Worm (Caenorhabditis elegans) whole organism, young adult: ENCODE measurements around the gene del-10.

Experiments
- B0035.1 ChIP-seq: sonication (generic microtip); optimal IDR thresholded peaks from 2 replicates; lab custom pipeline; 2016; ENCODE audit warnings: missing genetic modification characterization, mild to moderate bottlenecking, missing compliant biosample characterization, missing genotype, missing genetic modification reagents
- B0261.1 ChIP-seq: sonication (generic microtip); optimal IDR thresholded peaks from 2 replicates; lab custom pipeline; 2016; ENCODE audit warnings: mild to moderate bottlenecking, missing genetic modification characterization, moderate library complexity, missing compliant biosample characterization
- C17E4.6 ChIP-seq: fragments of 200-800 bp; sonication (Bioruptor generic); IDR thresholded peaks from 2 replicates; pipeline ENCODE4 v1.3.6; 2022; ENCODE audit warnings: missing genetic modification reagents, missing genetic modification characterization, missing compliant biosample characterization
- D2030.7 ChIP-seq: fragments of 200-800 bp; sonication (Bioruptor generic); IDR thresholded peaks from 2 replicates; pipeline ENCODE4 v1.3.6; 2022; ENCODE audit warnings: missing genetic modification reagents, missing genetic modification characterization, missing compliant biosample characterization
- F49E8.2 ChIP-seq: sonication (generic microtip); optimal IDR thresholded peaks from 3 replicates; lab custom pipeline; 2017; ENCODE audit warnings: missing genetic modification characterization, mild to moderate bottlenecking, missing compliant biosample characterization, antibody characterized with exemption, moderate library complexity; ENCODE audit not compliant: insufficient read depth
- F55B11.4 ChIP-seq: sonication (generic microtip); optimal IDR thresholded peaks from 2 replicates; lab custom pipeline; 2016; ENCODE audit warnings: missing compliant biosample characterization, missing genetic modification characterization, borderline replicate concordance; ENCODE audit not compliant: insufficient read depth
- K11D2.4 ChIP-seq: fragments of 200-800 bp; sonication (Bioruptor generic); IDR thresholded peaks from 2 replicates; pipeline ENCODE4 v1.3.6; 2022; ENCODE audit warnings: missing genetic modification reagents, missing genetic modification characterization, missing compliant biosample characterization
- K12H6.12 ChIP-seq: fragments of 200-800 bp; sonication (Bioruptor generic); optimal IDR thresholded peaks from 2 replicates; lab custom pipeline; 2018; ENCODE audit warnings: mild to moderate bottlenecking, missing genetic modification characterization, missing compliant biosample characterization
- T07F8.4 ChIP-seq: sonication (generic microtip); optimal IDR thresholded peaks from 2 replicates; lab custom pipeline; 2016; ENCODE audit warnings: mild to moderate bottlenecking, missing genetic modification characterization, moderate library complexity, missing compliant biosample characterization
- T26A5.8 ChIP-seq: sonication (generic microtip); optimal IDR thresholded peaks from 2 replicates; lab custom pipeline; 2016; ENCODE audit warnings: missing genetic modification characterization, missing compliant biosample characterization
- Y53F4B.3 ChIP-seq: fragments of 200-800 bp; sonication (Bioruptor generic); IDR thresholded peaks from 2 replicates; pipeline ENCODE4 v1.3.6; 2022; ENCODE audit warnings: missing genetic modification reagents, missing genetic modification characterization, missing compliant biosample characterization
- Y56A3A.18 ChIP-seq: fragments of 200-800 bp; sonication (Bioruptor generic); IDR thresholded peaks from 2 replicates; pipeline ENCODE4 v1.3.6; 2022; ENCODE audit warnings: missing genetic modification reagents, missing genetic modification characterization, missing compliant biosample characterization
- Y67H2A.10 ChIP-seq: fragments of 200-800 bp; sonication (Bioruptor generic); conservative IDR thresholded peaks from 2 replicates; pipeline ENCODE4 v1.3.6; 2022; ENCODE audit warnings: missing genetic modification reagents, missing genetic modification characterization, missing compliant biosample characterization
- Y79H2A.3 ChIP-seq: fragments of 200-800 bp; sonication (Bioruptor generic); conservative IDR thresholded peaks from 2 replicates; pipeline ENCODE4 v1.3.6; 2022; ENCODE audit warnings: missing genetic modification reagents, missing genetic modification characterization, missing compliant biosample characterization
- athp-1 ChIP-seq: sonication (generic microtip); optimal IDR thresholded peaks from 2 replicates; lab custom pipeline; 2017; ENCODE audit warnings: mild to moderate bottlenecking, missing genetic modification characterization, missing compliant biosample characterization
- attf-3 ChIP-seq: fragments of 200-800 bp; sonication (Bioruptor generic); conservative IDR thresholded peaks from 2 replicates; pipeline ENCODE4 v1.3.6; 2022; ENCODE audit warnings: missing genetic modification reagents, missing genetic modification characterization, missing compliant biosample characterization
- bed-2 ChIP-seq: fragments of 200-800 bp; sonication (Bioruptor generic); IDR thresholded peaks from 2 replicates; pipeline ENCODE4 v1.3.6; 2022; ENCODE audit warnings: missing genetic modification reagents, missing genetic modification characterization, missing compliant biosample characterization
- ccch-3 ChIP-seq: fragments of 200-800 bp; sonication (Bioruptor generic); optimal IDR thresholded peaks from 2 replicates; lab custom pipeline; 2018; ENCODE audit warnings: mild to moderate bottlenecking, missing genetic modification characterization, missing compliant biosample characterization
- ceh-100 ChIP-seq: fragments of 200-800 bp; sonication (Bioruptor generic); IDR thresholded peaks from 2 replicates; pipeline ENCODE4 v1.3.6; 2022; ENCODE audit warnings: missing genetic modification reagents, missing genetic modification characterization, missing compliant biosample characterization
- ceh-58 ChIP-seq: fragments of 200-800 bp; sonication (Bioruptor generic); IDR thresholded peaks from 2 replicates; pipeline ENCODE4 v1.3.6; 2022; ENCODE audit warnings: missing genetic modification characterization, missing compliant biosample characterization
- ceh-79 ChIP-seq: sonication (generic microtip); optimal IDR thresholded peaks from 2 replicates; lab custom pipeline; 2017; ENCODE audit warnings: mild to moderate bottlenecking, missing genetic modification characterization, missing compliant biosample characterization
- dpff-1 ChIP-seq: sonication (generic microtip); optimal IDR thresholded peaks from 2 replicates; lab custom pipeline; 2017; ENCODE audit warnings: mild to moderate bottlenecking, missing genetic modification characterization, missing compliant biosample characterization
- egl-44 ChIP-seq: fragments of 200-800 bp; sonication (Bioruptor generic); IDR thresholded peaks from 2 replicates; pipeline ENCODE4 v1.3.6; 2022; ENCODE audit warnings: missing genetic modification reagents, missing genetic modification characterization, missing compliant biosample characterization
- ets-4 ChIP-seq: fragments of 200-800 bp; sonication (Bioruptor generic); optimal IDR thresholded peaks from 2 replicates; lab custom pipeline; 2018; ENCODE audit warnings: mild to moderate bottlenecking, missing genetic modification characterization, missing compliant biosample characterization
- fkh-3 ChIP-seq: sonication (generic microtip); optimal IDR thresholded peaks from 2 replicates; lab custom pipeline; 2016; ENCODE audit warnings: mild to moderate bottlenecking, missing genetic modification characterization, missing compliant biosample characterization
- him-1 ChIP-seq: sonication (generic microtip); optimal IDR thresholded peaks from 2 replicates; lab custom pipeline; 2016; ENCODE audit warnings: missing genotype, missing genetic modification reagents, missing genetic modification characterization, missing compliant biosample characterization
- hsf-1 ChIP-seq: fragments of 200-800 bp; sonication (Bioruptor generic); IDR thresholded peaks from 2 replicates; pipeline ENCODE4 v1.3.6; 2022; ENCODE audit warnings: missing genetic modification reagents, missing genetic modification characterization, missing compliant biosample characterization
- lin-40 ChIP-seq: sonication (generic microtip); optimal IDR thresholded peaks from 2 replicates; lab custom pipeline; 2016; ENCODE audit warnings: missing genetic modification characterization, mild to moderate bottlenecking, missing compliant biosample characterization, missing genotype, missing genetic modification reagents
- lir-1 ChIP-seq: fragments of 200-800 bp; sonication (Bioruptor generic); conservative IDR thresholded peaks from 2 replicates; pipeline ENCODE4 v1.3.6; 2022; ENCODE audit warnings: missing genetic modification reagents, missing genetic modification characterization, missing compliant biosample characterization
- lsl-1 ChIP-seq: fragments of 200-800 bp; sonication (Bioruptor generic); optimal IDR thresholded peaks from 2 replicates; lab custom pipeline; 2018; ENCODE audit warnings: mild to moderate bottlenecking, missing genetic modification characterization, moderate library complexity, missing compliant biosample characterization
- madf-6 ChIP-seq: fragments of 200-800 bp; sonication (Bioruptor generic); IDR thresholded peaks from 2 replicates; pipeline ENCODE4 v1.3.6; 2022; ENCODE audit warnings: missing genetic modification reagents, missing genetic modification characterization, missing compliant biosample characterization
- madf-8 ChIP-seq: fragments of 200-800 bp; sonication (Bioruptor generic); conservative IDR thresholded peaks from 2 replicates; pipeline ENCODE4 v1.3.6; 2022; ENCODE audit warnings: missing genetic modification reagents, missing genetic modification characterization, missing compliant biosample characterization
- mes-4 ChIP-seq: sonication (generic microtip); optimal IDR thresholded peaks from 2 replicates; lab custom pipeline; 2016; ENCODE audit warnings: missing genotype, missing genetic modification characterization, missing compliant biosample characterization
- mxl-1 ChIP-seq: sonication (generic microtip); optimal IDR thresholded peaks from 2 replicates; lab custom pipeline; 2016; ENCODE audit warnings: missing genetic modification characterization, missing compliant biosample characterization
- nfya-2 ChIP-seq: fragments of 200-800 bp; sonication (Bioruptor generic); IDR thresholded peaks from 2 replicates; pipeline ENCODE4 v1.3.6; 2022; ENCODE audit warnings: missing genetic modification reagents, missing genetic modification characterization, missing compliant biosample characterization
- nhr-120 ChIP-seq: fragments of 200-800 bp; sonication (Bioruptor generic); IDR thresholded peaks from 2 replicates; pipeline ENCODE4 v1.3.6; 2022; ENCODE audit warnings: missing genetic modification characterization, missing compliant biosample characterization
- pbrm-1 ChIP-seq: fragments of 200-800 bp; sonication (Bioruptor generic); IDR thresholded peaks from 2 replicates; pipeline ENCODE4 v1.3.6; 2022; ENCODE audit warnings: missing genetic modification reagents, missing genetic modification characterization, missing compliant biosample characterization
- rec-8 ChIP-seq, 2 experiments: sonication (generic microtip); optimal IDR thresholded peaks; 2 replicates each; lab custom pipeline; 2016; ENCODE audit warnings: mild to moderate bottlenecking in 2 of 2, missing genetic modification characterization in 2 of 2, missing genetic modification reagents in 2 of 2, missing genotype in 2 of 2, missing biosample characterization in 1 of 2, missing compliant biosample characterization in 1 of 2, moderate library complexity in 1 of 2
- rpc-1 ChIP-seq, 2 experiments: fragments of 150-350 bp in 1 of 2; sonication (generic microtip) in 1 of 2; optimal IDR thresholded peaks; 2 replicates each; lab custom pipeline; 2014 to 2018; ENCODE audit warnings: missing biosample characterization in 1 of 2, missing genetic modification characterization in 1 of 2, missing genetic modification reagents in 1 of 2, missing genotype in 1 of 2
- sea-2 ChIP-seq: fragments of 200-800 bp; sonication (Bioruptor generic); IDR thresholded peaks from 2 replicates; pipeline ENCODE4 v1.3.6; 2022; ENCODE audit warnings: missing genetic modification characterization, missing compliant biosample characterization
- snpc-1.1 ChIP-seq: sonication (generic microtip); optimal IDR thresholded peaks from 2 replicates; lab custom pipeline; 2017; ENCODE audit warnings: missing genetic modification characterization, mild to moderate bottlenecking, missing compliant biosample characterization, antibody characterized with exemption, moderate library complexity, missing genotype, missing genetic modification reagents; ENCODE audit not compliant: insufficient read depth
- snpc-1.3 ChIP-seq: sonication (generic microtip); optimal IDR thresholded peaks from 2 replicates; lab custom pipeline; 2017; ENCODE audit warnings: missing genetic modification characterization, mild to moderate bottlenecking, missing compliant biosample characterization, antibody characterized with exemption, moderate library complexity, missing genotype, missing genetic modification reagents; ENCODE audit not compliant: insufficient read depth
- somi-1 ChIP-seq: fragments of 200-800 bp; sonication (Bioruptor generic); optimal IDR thresholded peaks from 2 replicates; lab custom pipeline; 2018; ENCODE audit warnings: mild to moderate bottlenecking, missing genetic modification characterization, missing compliant biosample characterization
- tbp1 ChIP-seq: fragments of 200-800 bp; sonication (Bioruptor generic); optimal IDR thresholded peaks from 2 replicates; lab custom pipeline; 2018; ENCODE audit warnings: mild to moderate bottlenecking, missing genetic modification characterization, missing compliant biosample characterization
- tlf-1 ChIP-seq: fragments of 200-800 bp; sonication (Bioruptor generic); optimal IDR thresholded peaks from 2 replicates; lab custom pipeline; 2018; ENCODE audit warnings: mild to moderate bottlenecking, missing genetic modification characterization, missing compliant biosample characterization
- unc-62 ChIP-seq: fragments of 150-350 bp; optimal IDR thresholded peaks from 2 replicates; lab custom pipeline; 2014; ENCODE audit warnings: missing biosample characterization, missing genetic modification reagents, missing genetic modification characterization
- zfh-2 ChIP-seq: fragments of 200-800 bp; sonication (Bioruptor generic); conservative IDR thresholded peaks from 2 replicates; pipeline ENCODE4 v1.3.6; 2022; ENCODE audit warnings: missing genetic modification reagents, missing genetic modification characterization, missing compliant biosample characterization
- ztf-28 ChIP-seq: fragments of 200-800 bp; sonication (Bioruptor generic); IDR thresholded peaks from 2 replicates; pipeline ENCODE4 v1.3.6; 2022; ENCODE audit warnings: missing genetic modification reagents, missing genetic modification characterization, missing compliant biosample characterization
- ztf-6 ChIP-seq: fragments of 200-800 bp; sonication (Bioruptor generic); IDR thresholded peaks from 2 replicates; pipeline ENCODE4 v1.3.6; 2022; ENCODE audit warnings: missing genetic modification reagents, missing genetic modification characterization, missing compliant biosample characterization

del-10 gene

ce11 chrII:6519703-6520102, 37.8 kb upstream of the del-10 start (continued):
- TF ChIP-seq attf-3 (GFP tag; lab: Robert Waterston, UW) (no peak), F49E8.2 (tag; lab: Kevin White, UChicago) (peak; percentile 18), mes-4 (tag; lab: Kevin White, UChicago) (no peak), fkh-3 (tag; lab: Kevin White, UChicago) (no peak), bed-2 (GFP tag; lab: Robert Waterston, UW) (no peak), T26A5.8 (tag; lab: Kevin White, UChicago) (no peak), lir-1 (GFP tag; lab: Robert Waterston, UW) (no peak), snpc-1.3 (tag; lab: Kevin White, UChicago) (no peak), tbp1 (GFP tag; lab: Kevin White, UChicago) (no peak), zfh-2 (GFP tag; lab: Robert Waterston, UW) (no peak), tlf-1 (GFP tag; lab: Kevin White, UChicago) (no peak), Y79H2A.3 (GFP tag; lab: Robert Waterston, UW) (no peak), mxl-1 (tag; lab: Kevin White, UChicago) (no peak), Y56A3A.18 (GFP tag; lab: Robert Waterston, UW) (no peak), C17E4.6 (no peak), F55B11.4 (no peak), somi-1 (no peak), D2030.7 (GFP tag; lab: Robert Waterston, UW) (peak; percentile 61; the same call in 1 of the 2 replicates), ceh-100 (GFP tag; lab: Robert Waterston, UW) (0 out of 2 replicates have a peak, but pooled peaks have one; percentile 28), ceh-79 (tag; lab: Kevin White, UChicago) (no peak), sea-2 (GFP tag; lab: Robert Waterston, UW) (no peak), unc-62 (GFP tag; lab: Kevin White, UChicago) (no peak), lin-40 (tag; lab: Kevin White, UChicago) (no peak), nfya-2 (GFP tag; lab: Robert Waterston, UW) (no peak), athp-1 (tag; lab: Kevin White, UChicago) (no peak), K11D2.4 (no peak), hsf-1 (GFP tag; lab: Robert Waterston, UW) (no peak), ztf-28 (GFP tag; lab: Robert Waterston, UW) (no peak), Y53F4B.3 (GFP tag; lab: Robert Waterston, UW) (no peak), madf-6 (peak; percentile 90), ccch-3 (GFP tag; lab: Kevin White, UChicago) (no peak), dpff-1 (tag; lab: Kevin White, UChicago) (no peak), madf-8 (GFP tag; lab: Robert Waterston, UW) (peak; percentile 85), B0035.1 (tag; lab: Kevin White, UChicago) (no peak), K12H6.12 (tag; lab: Kevin White, UChicago) (no peak), egl-44 (GFP tag; lab: Robert Waterston, UW) (no peak), ztf-6 (GFP tag; lab: Robert Waterston, UW) (no peak), rpc-1 (optimal IDR thresholded peaks at IDR 0.05; lab: Kevin White, UChicago) (no peak), rpc-1 (tag; optimal IDR thresholded peaks at IDR 0.05; lab: Kevin White, UChicago) (no peak), rec-8 (tag; optimal IDR thresholded peaks at IDR 0.05; lab: Kevin White, UChicago) (no peak), ets-4 (GFP tag; lab: Kevin White, UChicago) (no peak), ceh-58 (no peak), pbrm-1 (GFP tag; lab: Robert Waterston, UW) (no peak), T07F8.4 (tag; lab: Kevin White, UChicago) (no peak), lsl-1 (GFP tag; lab: Kevin White, UChicago) (peak; percentile 82), snpc-1.1 (tag; lab: Kevin White, UChicago) (no peak), him-1 (no peak), nhr-120 (GFP tag; lab: Robert Waterston, UW) (no peak), B0261.1 (no peak), Y67H2A.10 (no peak)
